Fruit fly (Drosophila melanogaster) whole organism, embryonic: ENCODE measurements around the gene Ctr1B.

Experiments
- CG17612 ChIP-seq: fragments of 200-800 bp; sonication (Bioruptor generic); IDR thresholded peaks from 2 replicates; pipeline ENCODE4 v1.3.6; 2022; ENCODE audit warnings: missing biosample characterization, missing genetic modification characterization
- CG3163 ChIP-seq: fragments of 200-800 bp; sonication (Bioruptor generic); optimal IDR thresholded peaks from 3 replicates; lab custom pipeline; 2016; ENCODE audit warnings: missing biosample characterization, missing genetic modification characterization
- Lhr ChIP-seq: fragments of 200-800 bp; sonication (Bioruptor generic); optimal IDR thresholded peaks from 3 replicates; lab custom pipeline; 2017; ENCODE audit warnings: mild to moderate bottlenecking, missing biosample characterization, missing genetic modification reagents, missing genetic modification characterization

- TF ChIP-seq Lhr (no peak), CG17612 (GFP tag; lab: Robert Waterston, UW) (no peak), CG3163 (no peak)
Measured at dm6 chr3R:8326884-8327283, 9.5 kb downstream of the Ctr1B start.
